Worm (Caenorhabditis elegans) whole organism, early embryonic: ENCODE data around the gene clec-160.

Source experiments
- ama-1 ChIP-seq: fragments of 150-350 bp; optimal IDR thresholded peaks from 2 replicates; lab custom pipeline; 2014
- hmbx-1 ChIP-seq: sonication (generic microtip); optimal IDR thresholded peaks from 2 replicates; lab custom pipeline; 2016; ENCODE audit warnings: mild to moderate bottlenecking, missing genetic modification characterization, missing compliant biosample characterization

DNA sequence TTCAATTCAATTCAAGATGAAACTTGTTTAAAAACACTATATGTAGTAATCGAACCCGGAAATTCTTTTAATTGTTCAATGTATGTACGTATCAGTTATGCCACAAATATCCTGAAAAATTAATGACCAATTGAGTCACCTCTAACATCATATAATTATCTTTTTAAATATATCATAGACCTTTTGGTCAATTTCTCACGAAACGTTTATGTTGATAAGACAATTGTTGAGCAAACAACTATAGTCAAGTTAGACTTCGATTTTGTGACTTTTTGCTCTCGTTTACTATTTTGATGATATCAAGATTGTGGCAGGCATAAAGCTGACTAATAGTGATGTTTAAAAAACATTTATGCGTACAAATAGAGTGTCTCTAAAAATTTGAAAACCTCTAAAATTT is 35.5 kb downstream of the clec-160 start:
- TF ChIP-seq ama-1 (lab: Kevin White, UChicago): no peak
- TF ChIP-seq hmbx-1 (tag; lab: Kevin White, UChicago): no peak
